Worm (Caenorhabditis elegans) whole organism, late embryonic: ENCODE results near the gene F56D5.9.

Source experiments
- C08G9.2 ChIP-seq: sonication (generic microtip); optimal IDR thresholded peaks from 2 replicates; lab custom pipeline; 2016; ENCODE audit warnings: mild to moderate bottlenecking, missing genetic modification characterization, moderate library complexity, missing compliant biosample characterization
- Y22D7AL.16 ChIP-seq: sonication (generic microtip); optimal IDR thresholded peaks from 2 replicates; lab custom pipeline; 2016; ENCODE audit warnings: missing genetic modification characterization, missing compliant biosample characterization
- ama-1 ChIP-seq: fragments of 150-350 bp; optimal IDR thresholded peaks from 2 replicates; lab custom pipeline; 2014
- ceh-2 ChIP-seq: sonication (generic microtip); optimal IDR thresholded peaks from 2 replicates; lab custom pipeline; 2016; ENCODE audit warnings: missing genotype, missing genetic modification characterization, missing compliant biosample characterization
- ceh-30 ChIP-seq: fragments of 150-350 bp; optimal IDR thresholded peaks from 2 replicates; lab custom pipeline; 2014; ENCODE audit warnings: missing biosample characterization, missing genetic modification characterization
- ceh-31 ChIP-seq: sonication (generic microtip); optimal IDR thresholded peaks from 2 replicates; lab custom pipeline; 2016; ENCODE audit warnings: missing genetic modification characterization, missing compliant biosample characterization
- ceh-34 ChIP-seq: sonication (generic microtip); optimal IDR thresholded peaks from 2 replicates; lab custom pipeline; 2016; ENCODE audit warnings: mild to moderate bottlenecking, missing genetic modification characterization, missing compliant biosample characterization
- ceh-45 ChIP-seq: fragments of 200-800 bp; sonication (Bioruptor generic); IDR thresholded peaks from 2 replicates; pipeline ENCODE4 v1.3.6; 2022; ENCODE audit warnings: missing genetic modification reagents, missing genetic modification characterization, missing compliant biosample characterization
- ceh-6 ChIP-seq: fragments of 200-800 bp; sonication (Bioruptor generic); optimal IDR thresholded peaks from 2 replicates; lab custom pipeline; 2018; ENCODE audit warnings: mild to moderate bottlenecking, missing genetic modification characterization, missing compliant biosample characterization
- ceh-9 ChIP-seq: sonication (generic microtip); optimal IDR thresholded peaks from 2 replicates; lab custom pipeline; 2016; ENCODE audit warnings: mild to moderate bottlenecking, missing genetic modification characterization, inconsistent platforms, missing compliant biosample characterization
- dve-1 ChIP-seq: sonication (generic microtip); optimal IDR thresholded peaks from 2 replicates; lab custom pipeline; 2017; ENCODE audit warnings: antibody characterized with exemption, mild to moderate bottlenecking, missing genetic modification characterization, missing compliant biosample characterization
- elt-2 ChIP-seq: sonication (generic microtip); optimal IDR thresholded peaks from 2 replicates; lab custom pipeline; 2016; ENCODE audit warnings: missing genetic modification reagents, missing genetic modification characterization, missing compliant biosample characterization
- elt-4 ChIP-seq: sonication (generic microtip); optimal IDR thresholded peaks from 2 replicates; lab custom pipeline; 2016; ENCODE audit warnings: missing genetic modification characterization, missing compliant biosample characterization
- ets-4 ChIP-seq: sonication (generic microtip); optimal IDR thresholded peaks from 2 replicates; lab custom pipeline; 2016; ENCODE audit warnings: missing genetic modification characterization, missing compliant biosample characterization
- eyg-1 ChIP-seq: sonication (generic microtip); optimal IDR thresholded peaks from 2 replicates; lab custom pipeline; 2016; ENCODE audit warnings: missing genotype, missing genetic modification characterization, missing compliant biosample characterization
- fkh-10 ChIP-seq: fragments of 150-350 bp; optimal IDR thresholded peaks from 2 replicates; lab custom pipeline; 2014; ENCODE audit warnings: missing biosample characterization, missing genetic modification reagents, missing genetic modification characterization
- fkh-6 ChIP-seq: sonication (generic microtip); optimal IDR thresholded peaks from 2 replicates; lab custom pipeline; 2016; ENCODE audit warnings: missing genetic modification characterization, missing compliant biosample characterization
- hlh-8 ChIP-seq: sonication (generic microtip); optimal IDR thresholded peaks from 2 replicates; lab custom pipeline; 2016; ENCODE audit warnings: missing genotype, missing genetic modification characterization, missing compliant biosample characterization
- madf-2 ChIP-seq: sonication (generic microtip); optimal IDR thresholded peaks from 2 replicates; lab custom pipeline; 2017; ENCODE audit warnings: missing genetic modification characterization, missing compliant biosample characterization
- mec-3 ChIP-seq: sonication (generic microtip); optimal IDR thresholded peaks from 2 replicates; lab custom pipeline; 2016; ENCODE audit warnings: borderline replicate concordance, missing genetic modification characterization, missing compliant biosample characterization
- npax-4 ChIP-seq: sonication (generic microtip); optimal IDR thresholded peaks from 2 replicates; lab custom pipeline; 2016; ENCODE audit warnings: missing genetic modification characterization, missing compliant biosample characterization
- odd-2 ChIP-seq: sonication (generic microtip); optimal IDR thresholded peaks from 2 replicates; lab custom pipeline; 2017; ENCODE audit warnings: antibody characterized with exemption, mild to moderate bottlenecking, missing genetic modification characterization, missing compliant biosample characterization
- pat-9 ChIP-seq: fragments of 200-800 bp; sonication (Bioruptor generic); optimal IDR thresholded peaks from 2 replicates; lab custom pipeline; 2018; ENCODE audit warnings: mild to moderate bottlenecking, missing genetic modification characterization, moderate library complexity, missing compliant biosample characterization
- pax-1 ChIP-seq: fragments of 150-350 bp; optimal IDR thresholded peaks from 2 replicates; lab custom pipeline; 2014; ENCODE audit warnings: missing biosample characterization, missing genetic modification characterization
- rnt-1 ChIP-seq: sonication (generic microtip); optimal IDR thresholded peaks from 2 replicates; lab custom pipeline; 2016; ENCODE audit warnings: missing genetic modification characterization, missing compliant biosample characterization
- sdc-2 ChIP-seq: sonication (generic microtip); optimal IDR thresholded peaks from 2 replicates; lab custom pipeline; 2016; ENCODE audit warnings: missing genotype, missing genetic modification characterization, missing compliant biosample characterization
- sox-2 ChIP-seq: fragments of 200-800 bp; sonication (Bioruptor generic); IDR thresholded peaks from 2 replicates; pipeline ENCODE4 v1.3.6; 2022; ENCODE audit warnings: missing genetic modification reagents, missing genetic modification characterization, missing compliant biosample characterization
- sox-4 ChIP-seq: sonication (generic microtip); optimal IDR thresholded peaks from 2 replicates; lab custom pipeline; 2017; ENCODE audit warnings: mild to moderate bottlenecking, missing genetic modification characterization, inconsistent platforms, missing compliant biosample characterization
- syd-9 ChIP-seq: sonication (generic microtip); optimal IDR thresholded peaks from 2 replicates; lab custom pipeline; 2016; ENCODE audit warnings: mild to moderate bottlenecking, missing genetic modification characterization, moderate library complexity, missing compliant biosample characterization
- tbx-2 ChIP-seq: sonication (generic microtip); optimal IDR thresholded peaks from 2 replicates; lab custom pipeline; 2016; ENCODE audit warnings: missing genetic modification characterization, missing compliant biosample characterization
- tbx-7 ChIP-seq: sonication (generic microtip); optimal IDR thresholded peaks from 2 replicates; lab custom pipeline; 2016; ENCODE audit warnings: missing genotype, missing genetic modification characterization, missing compliant biosample characterization
- ttx-3 ChIP-seq: sonication (generic microtip); optimal IDR thresholded peaks from 2 replicates; lab custom pipeline; 2016; ENCODE audit warnings: missing genetic modification reagents, missing genetic modification characterization, missing compliant biosample characterization
- unc-42 ChIP-seq: sonication (generic microtip); optimal IDR thresholded peaks from 2 replicates; lab custom pipeline; 2016; ENCODE audit warnings: missing genotype, missing genetic modification characterization, missing compliant biosample characterization
- unc-86 ChIP-seq: sonication (generic microtip); optimal IDR thresholded peaks from 2 replicates; lab custom pipeline; 2016; ENCODE audit warnings: missing genetic modification characterization, missing compliant biosample characterization
- ztf-16 ChIP-seq: sonication (generic microtip); optimal IDR thresholded peaks from 2 replicates; lab custom pipeline; 2017; ENCODE audit warnings: missing genetic modification characterization, missing compliant biosample characterization

Gene F56D5.9

DNA sequence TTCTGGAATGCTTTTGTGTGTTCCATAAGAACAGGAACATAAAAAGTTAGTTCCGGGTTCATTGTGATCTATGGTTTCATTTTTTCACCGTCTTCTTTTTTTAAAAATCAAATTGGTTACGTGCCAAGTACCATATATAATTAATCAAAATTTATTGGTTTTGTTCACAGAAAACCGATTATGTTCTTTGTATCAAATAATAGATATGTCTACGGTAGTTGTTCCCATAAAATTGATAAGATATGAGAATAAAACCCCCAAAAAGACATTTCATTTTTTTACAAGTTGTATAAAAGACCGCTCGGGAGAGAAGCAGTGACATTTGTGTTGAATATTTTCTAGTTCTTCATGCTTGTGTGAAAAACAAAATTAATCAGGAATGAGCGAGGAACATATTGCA, 41.2 kb downstream of the F56D5.9 start, which contains the start of gene C10C5.5:
Gene C10C5.5 (plus strand): TSS at position 301 of the 400 bp plus-strand sequence.
- TF ChIP-seq madf-2 (tag; lab: Kevin White, UChicago) (no peak), elt-2 (tag; lab: Kevin White, UChicago) (peak; percentile 23), tbx-7 (tag; lab: Kevin White, UChicago) (no peak), ama-1 (lab: Kevin White, UChicago) (no peak)

DNA sequence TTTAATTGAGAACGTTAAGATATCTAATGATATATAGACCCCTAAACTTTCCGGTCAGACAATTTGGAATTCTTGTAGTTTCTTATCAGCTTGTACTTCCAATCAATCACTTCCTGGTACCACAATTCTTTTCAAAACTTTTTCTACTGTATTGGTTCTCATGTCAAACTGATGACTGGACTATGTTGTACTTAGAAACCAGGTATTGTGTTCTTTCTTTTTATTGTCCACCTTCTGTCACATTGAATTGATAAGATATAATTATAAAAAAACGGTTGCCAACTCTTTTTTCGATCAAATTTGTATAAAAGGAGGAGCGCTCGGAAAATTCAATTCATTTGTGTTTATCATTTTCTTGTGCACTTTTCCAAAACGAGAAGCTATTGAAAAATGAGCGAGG, 44.0 kb downstream of the F56D5.9 start, which contains the start of gene C10C5.4:
Gene C10C5.4 (plus strand): TSS at position 281 of the 400 bp plus-strand sequence.
- TF ChIP-seq syd-9, result no peak
- TF ChIP-seq fkh-6 (tag; lab: Kevin White, UChicago), result no peak
- no peak for TF ChIP-seq pax-1 (tag; lab: Kevin White, UChicago)
- TF ChIP-seq elt-4 (tag; lab: Kevin White, UChicago), result no peak
- no peak for TF ChIP-seq unc-42 (tag; lab: Kevin White, UChicago)
- TF ChIP-seq ceh-45 (GFP tag; lab: Robert Waterston, UW), result no peak

DNA sequence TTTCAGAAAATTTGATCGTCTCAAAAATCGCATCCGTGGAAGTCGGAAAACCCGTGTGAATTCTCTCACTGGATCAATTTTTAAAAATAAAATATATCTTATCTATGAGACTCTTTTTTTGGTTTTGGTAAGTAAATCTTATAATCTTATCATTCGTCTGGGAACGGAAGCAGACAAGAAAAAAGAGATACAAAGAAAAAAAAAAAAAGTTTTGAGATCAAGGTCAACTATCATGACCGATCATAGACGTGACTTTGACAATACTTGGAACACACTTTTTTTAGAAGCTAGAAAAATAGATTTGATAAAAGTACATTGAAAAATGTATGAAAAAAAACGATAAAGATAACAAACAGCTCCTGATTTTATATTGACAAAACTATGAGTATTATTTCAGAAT, 45.8 kb downstream of the F56D5.9 start:
- TF ChIP-seq ceh-31, result no peak
- TF ChIP-seq dve-1 (tag; lab: Kevin White, UChicago), result no peak
- no peak for TF ChIP-seq ceh-9 (tag; lab: Kevin White, UChicago)
- no peak for TF ChIP-seq madf-2 (tag; lab: Kevin White, UChicago)
- TF ChIP-seq ceh-2 (tag; lab: Kevin White, UChicago), result no peak
- TF ChIP-seq sox-4 (tag; lab: Kevin White, UChicago), result no peak
- TF ChIP-seq sox-2, result no peak
- TF ChIP-seq ceh-34 (tag; lab: Kevin White, UChicago), result no peak
- no peak for TF ChIP-seq fkh-10
- no peak for TF ChIP-seq elt-2 (tag; lab: Kevin White, UChicago)
- TF ChIP-seq odd-2 (tag; lab: Kevin White, UChicago), result no peak

DNA sequence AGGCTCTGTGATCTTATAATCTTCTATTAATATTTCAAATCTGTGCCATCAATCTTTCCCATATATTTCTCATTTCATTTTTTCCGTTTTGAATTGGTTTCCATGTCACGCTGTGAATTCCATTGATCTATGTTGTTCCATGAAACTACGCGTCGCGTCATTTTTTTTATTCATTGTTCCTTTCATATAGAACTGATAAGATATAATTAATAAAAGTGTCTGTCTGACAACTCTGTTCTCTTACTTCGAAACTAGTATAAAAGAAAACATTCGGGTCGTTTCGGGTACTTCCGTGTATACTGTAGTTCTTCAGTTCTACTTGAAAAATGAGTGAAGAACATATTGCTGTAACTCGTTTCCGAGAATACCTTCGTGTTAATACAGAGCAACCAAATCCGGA, 47.8 kb downstream of the F56D5.9 start, which contains the start of gene C10C5.3:
Gene C10C5.3 (plus strand): TSS at position 301 of the 400 bp plus-strand sequence.
- TF ChIP-seq ceh-6 (GFP tag; lab: Kevin White, UChicago) (no peak), npax-4 (tag; lab: Kevin White, UChicago) (no peak), fkh-10 (no peak), mec-3 (tag; lab: Kevin White, UChicago) (no peak), pat-9 (tag; lab: Kevin White, UChicago) (no peak), rnt-1 (no peak), Y22D7AL.16 (tag; lab: Kevin White, UChicago) (no peak), eyg-1 (tag; lab: Kevin White, UChicago) (no peak), ets-4 (tag; lab: Kevin White, UChicago) (no peak), ttx-3 (tag; lab: Kevin White, UChicago) (no peak), sdc-2 (tag; lab: Kevin White, UChicago) (no peak), ceh-34 (tag; lab: Kevin White, UChicago) (no peak)

DNA sequence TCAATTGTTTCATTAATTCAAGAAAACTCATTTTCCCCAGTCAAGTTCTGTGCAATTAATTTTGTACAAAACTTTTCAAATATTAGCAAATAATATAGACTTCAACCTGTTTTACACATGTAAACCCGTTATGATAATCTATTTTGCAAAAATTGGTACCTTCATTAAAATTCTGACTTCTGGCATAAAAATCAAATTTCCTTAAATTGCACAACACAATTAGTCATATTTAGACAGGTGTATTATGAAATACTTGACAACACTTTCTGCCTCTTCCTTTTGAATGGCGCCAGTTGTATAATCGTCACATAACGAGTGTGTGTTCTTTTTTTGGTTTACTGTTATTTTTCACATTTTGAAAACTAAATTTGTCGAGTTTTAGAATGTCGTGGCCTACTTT, 51.2 kb downstream of the F56D5.9 start, which contains the start of gene fbxc-58:
Gene fbxc-58 (plus strand): TSS at position 383 of the 400 bp plus-strand sequence.
- TF ChIP-seq unc-86 (tag; lab: Kevin White, UChicago) (no peak), sdc-2 (tag; lab: Kevin White, UChicago) (no peak), pax-1 (tag; lab: Kevin White, UChicago) (no peak), Y22D7AL.16 (tag; lab: Kevin White, UChicago) (no peak), ceh-30 (no peak), tbx-2 (tag; lab: Kevin White, UChicago) (no peak), odd-2 (tag; lab: Kevin White, UChicago) (no peak), hlh-8 (tag; lab: Kevin White, UChicago) (no peak), C08G9.2 (tag; lab: Kevin White, UChicago) (no peak), ztf-16 (tag; lab: Kevin White, UChicago) (no peak)
